Fruit fly (Drosophila melanogaster) whole organism, embryonic: Measurements from ENCODE around the gene Polr2M.

Experiments
- Adf1 ChIP-seq: fragments of 200-800 bp; sonication (Bioruptor generic); IDR thresholded peaks from 2 replicates; pipeline ENCODE4 v1.3.6; 2022; ENCODE audit warnings: missing biosample characterization, missing genetic modification characterization
- B-H2 ChIP-seq: fragments of 200-800 bp; sonication (Bioruptor generic); optimal IDR thresholded peaks from 2 replicates; lab custom pipeline; 2018; ENCODE audit warnings: missing biosample characterization, mild to moderate bottlenecking, missing genetic modification characterization
- CG10543 ChIP-seq: fragments of 200-800 bp; sonication (Bioruptor generic); optimal IDR thresholded peaks from 3 replicates; lab custom pipeline; 2017; ENCODE audit warnings: missing biosample characterization, mild to moderate bottlenecking, missing genetic modification characterization, moderate library complexity
- CG10654 ChIP-seq: fragments of 200-800 bp; sonication (Bioruptor generic); optimal IDR thresholded peaks from 2 replicates; lab custom pipeline; 2016; ENCODE audit warnings: missing biosample characterization, missing genetic modification characterization
- CG10979 ChIP-seq: fragments of 200-800 bp; sonication (Bioruptor generic); optimal IDR thresholded peaks from 2 replicates; lab custom pipeline; 2018; ENCODE audit warnings: missing biosample characterization, mild to moderate bottlenecking, missing genetic modification characterization, moderate library complexity
- CG12391 ChIP-seq: fragments of 200-800 bp; sonication (Bioruptor generic); optimal IDR thresholded peaks from 3 replicates; lab custom pipeline; 2018; ENCODE audit warnings: missing biosample characterization, mild to moderate bottlenecking, missing genetic modification characterization, moderate library complexity
- CG14710 ChIP-seq: fragments of 200-800 bp; sonication (Bioruptor generic); optimal IDR thresholded peaks from 3 replicates; lab custom pipeline; 2019; ENCODE audit warnings: missing biosample characterization, mild to moderate bottlenecking, missing genetic modification characterization, moderate library complexity
- CG15269 ChIP-seq: fragments of 200-800 bp; sonication (Bioruptor generic); optimal IDR thresholded peaks from 2 replicates; lab custom pipeline; 2018; ENCODE audit warnings: missing biosample characterization, mild to moderate bottlenecking, missing genetic modification characterization, moderate library complexity
- CG15601 ChIP-seq: fragments of 200-800 bp; sonication (Bioruptor generic); optimal IDR thresholded peaks from 3 replicates; lab custom pipeline; 2019; ENCODE audit warnings: missing biosample characterization, mild to moderate bottlenecking, missing genetic modification characterization, moderate library complexity
- CG17359 ChIP-seq: fragments of 200-800 bp; sonication (Bioruptor generic); optimal IDR thresholded peaks from 3 replicates; lab custom pipeline; 2018; ENCODE audit warnings: missing biosample characterization, mild to moderate bottlenecking, missing genetic modification characterization, moderate library complexity
- CG17829 ChIP-seq: fragments of 200-800 bp; optimal IDR thresholded peaks from 2 replicates; lab custom pipeline; 2019; ENCODE audit warnings: missing biosample characterization, mild to moderate bottlenecking, missing genetic modification characterization, moderate library complexity
- CG18262 ChIP-seq: fragments of 200-800 bp; optimal IDR thresholded peaks from 3 replicates; lab custom pipeline; 2019; ENCODE audit warnings: missing biosample characterization, mild to moderate bottlenecking, missing genetic modification characterization, moderate library complexity
- CG18599 ChIP-seq: fragments of 200-800 bp; sonication (Bioruptor generic); optimal IDR thresholded peaks from 3 replicates; lab custom pipeline; 2017; ENCODE audit warnings: missing biosample characterization, missing genetic modification characterization, mild to moderate bottlenecking, moderate library complexity, missing genetic modification reagents
- CG18764 ChIP-seq: fragments of 200-800 bp; sonication (Bioruptor generic); optimal IDR thresholded peaks from 3 replicates; lab custom pipeline; 2016; ENCODE audit warnings: missing biosample characterization, missing genetic modification characterization
- CG2202 ChIP-seq: fragments of 200-800 bp; sonication (Bioruptor generic); optimal IDR thresholded peaks from 2 replicates; lab custom pipeline; 2018; ENCODE audit warnings: missing biosample characterization, mild to moderate bottlenecking, missing genetic modification characterization
- CG2712 ChIP-seq: fragments of 200-800 bp; optimal IDR thresholded peaks from 3 replicates; lab custom pipeline; 2019; ENCODE audit warnings: missing biosample characterization, mild to moderate bottlenecking, missing genetic modification characterization, moderate library complexity
- CG34376 ChIP-seq: fragments of 200-800 bp; sonication (Bioruptor generic); optimal IDR thresholded peaks from 2 replicates; lab custom pipeline; 2018; ENCODE audit warnings: missing biosample characterization, mild to moderate bottlenecking, missing genetic modification characterization
- CG4820 ChIP-seq: fragments of 200-800 bp; sonication (Bioruptor generic); optimal IDR thresholded peaks from 3 replicates; lab custom pipeline; 2016; ENCODE audit warnings: missing biosample characterization, missing genetic modification characterization
- CG6654 ChIP-seq: fragments of 200-800 bp; sonication (Bioruptor generic); optimal IDR thresholded peaks from 2 replicates; lab custom pipeline; 2017; ENCODE audit warnings: missing biosample characterization, mild to moderate bottlenecking, missing genetic modification characterization
- CG8765 ChIP-seq: fragments of 200-800 bp; sonication (Bioruptor generic); IDR thresholded peaks from 2 replicates; pipeline ENCODE4 v1.3.6; 2022; ENCODE audit warnings: missing biosample characterization, missing genetic modification characterization
- CG9437 ChIP-seq: fragments of 200-800 bp; sonication (Bioruptor generic); optimal IDR thresholded peaks from 2 replicates; lab custom pipeline; 2018; ENCODE audit warnings: missing biosample characterization, mild to moderate bottlenecking, missing genetic modification characterization
- CG9727 ChIP-seq: fragments of 200-800 bp; sonication (Bioruptor generic); optimal IDR thresholded peaks from 3 replicates; lab custom pipeline; 2017; ENCODE audit warnings: missing biosample characterization, mild to moderate bottlenecking, missing genetic modification characterization
- Camta ChIP-seq: fragments of 200-800 bp; sonication (Bioruptor generic); optimal IDR thresholded peaks from 2 replicates; lab custom pipeline; 2016; ENCODE audit warnings: missing biosample characterization, missing genetic modification characterization
- Fer2 ChIP-seq: fragments of 200-800 bp; sonication (Bioruptor generic); optimal IDR thresholded peaks from 2 replicates; lab custom pipeline; 2018; ENCODE audit warnings: missing biosample characterization, mild to moderate bottlenecking, missing genetic modification characterization, moderate library complexity
- HHEX ChIP-seq: fragments of 200-800 bp; sonication (Bioruptor generic); optimal IDR thresholded peaks from 3 replicates; lab custom pipeline; 2017; ENCODE audit warnings: missing biosample characterization, mild to moderate bottlenecking, missing genetic modification characterization, missing genetic modification reagents
- Hmx ChIP-seq: fragments of 200-800 bp; sonication (Bioruptor generic); optimal IDR thresholded peaks from 2 replicates; lab custom pipeline; 2016; ENCODE audit warnings: missing biosample characterization, missing genetic modification characterization
- Lhr ChIP-seq: fragments of 200-800 bp; sonication (Bioruptor generic); optimal IDR thresholded peaks from 3 replicates; lab custom pipeline; 2017; ENCODE audit warnings: mild to moderate bottlenecking, missing biosample characterization, missing genetic modification reagents, missing genetic modification characterization
- Meics ChIP-seq: fragments of 200-800 bp; sonication (Bioruptor generic); optimal IDR thresholded peaks from 2 replicates; lab custom pipeline; 2017; ENCODE audit warnings: missing biosample characterization, mild to moderate bottlenecking, missing genetic modification characterization
- NC2β ChIP-seq: fragments of 200-800 bp; sonication (Bioruptor generic); optimal IDR thresholded peaks from 2 replicates; lab custom pipeline; 2016; ENCODE audit warnings: missing biosample characterization, missing genetic modification characterization
- Nf-YB ChIP-seq: fragments of 200-800 bp; sonication (Bioruptor generic); optimal IDR thresholded peaks from 3 replicates; lab custom pipeline; 2019; ENCODE audit warnings: missing biosample characterization, mild to moderate bottlenecking, missing genetic modification characterization, moderate library complexity
- Nf-YC ChIP-seq: fragments of 200-800 bp; optimal IDR thresholded peaks from 3 replicates; lab custom pipeline; 2019; ENCODE audit warnings: missing biosample characterization, mild to moderate bottlenecking, missing genetic modification characterization, moderate library complexity
- Oli ChIP-seq: fragments of 200-800 bp; sonication (Bioruptor generic); optimal IDR thresholded peaks from 2 replicates; lab custom pipeline; 2018; ENCODE audit warnings: missing biosample characterization, mild to moderate bottlenecking, missing genetic modification characterization, moderate library complexity
- Ravus ChIP-seq: fragments of 200-800 bp; sonication (Bioruptor generic); IDR thresholded peaks from 2 replicates; pipeline ENCODE4 v1.3.6; 2022; ENCODE audit warnings: missing biosample characterization, missing genetic modification characterization
- Sox102F ChIP-seq: fragments of 200-800 bp; sonication (Bioruptor generic); optimal IDR thresholded peaks from 2 replicates; lab custom pipeline; 2018; ENCODE audit warnings: missing biosample characterization, mild to moderate bottlenecking, missing genetic modification characterization, moderate library complexity
- Sry-β ChIP-seq: fragments of 200-800 bp; sonication (Bioruptor generic); optimal IDR thresholded peaks from 2 replicates; lab custom pipeline; 2018; ENCODE audit warnings: missing biosample characterization, mild to moderate bottlenecking, missing genetic modification characterization, moderate library complexity
- Ssrp ChIP-seq: fragments of 200-800 bp; sonication (Bioruptor generic); optimal IDR thresholded peaks from 2 replicates; lab custom pipeline; 2018; ENCODE audit warnings: missing biosample characterization, mild to moderate bottlenecking, missing genetic modification characterization, moderate library complexity
- Tbp ChIP-seq: fragments of >200 bp; optimal IDR thresholded peaks from 2 replicates; lab custom pipeline; 2018; ENCODE audit warnings: missing biosample characterization, missing genetic modification characterization
- dmrt99B ChIP-seq: fragments of 200-800 bp; sonication (Bioruptor generic); optimal IDR thresholded peaks from 2 replicates; lab custom pipeline; 2018; ENCODE audit warnings: missing biosample characterization, mild to moderate bottlenecking, missing genetic modification characterization, moderate library complexity
- eyg ChIP-seq: fragments of 200-800 bp; sonication (Bioruptor generic); optimal IDR thresholded peaks from 3 replicates; lab custom pipeline; 2016; ENCODE audit warnings: missing biosample characterization, missing genetic modification characterization
- fd96Cb ChIP-seq: fragments of 200-800 bp; sonication (Bioruptor generic); optimal IDR thresholded peaks from 2 replicates; lab custom pipeline; 2018; ENCODE audit warnings: missing biosample characterization, mild to moderate bottlenecking, missing genetic modification characterization, moderate library complexity
- gcm ChIP-seq: fragments of 200-800 bp; sonication (Bioruptor generic); optimal IDR thresholded peaks from 2 replicates; lab custom pipeline; 2019; ENCODE audit warnings: missing biosample characterization, mild to moderate bottlenecking, missing genetic modification characterization, moderate library complexity
- gsb-n ChIP-seq: fragments of 200-800 bp; sonication (Bioruptor generic); optimal IDR thresholded peaks from 3 replicates; lab custom pipeline; 2018; ENCODE audit warnings: missing biosample characterization, mild to moderate bottlenecking, missing genetic modification characterization
- pan ChIP-seq, 4 experiments: fragments of >200 bp in 3 of 4; fragments of 200-800 bp in 1 of 4; sonication (Bioruptor generic) in 1 of 4; optimal IDR thresholded peaks in 3 of 4; IDR thresholded peaks in 1 of 4; 2 replicates each; pipeline versions ENCODE4 v1.3.6 to Lab custom; 2017 to 2022; ENCODE audit warnings: missing biosample characterization in 2 of 4, missing genetic modification characterization in 2 of 4, mixed read lengths in 1 of 4
- pb ChIP-seq: fragments of 200-800 bp; sonication (Bioruptor generic); optimal IDR thresholded peaks from 3 replicates; lab custom pipeline; 2016; ENCODE audit warnings: missing biosample characterization, missing genetic modification characterization
- salm ChIP-seq: fragments of 200-800 bp; sonication (Bioruptor generic); optimal IDR thresholded peaks from 2 replicates; lab custom pipeline; 2018; ENCODE audit warnings: missing biosample characterization, mild to moderate bottlenecking, missing genetic modification characterization
- sens-2 ChIP-seq: fragments of 200-800 bp; sonication (Bioruptor generic); IDR thresholded peaks from 2 replicates; pipeline ENCODE4 v1.3.6; 2022; ENCODE audit warnings: missing biosample characterization, missing genetic modification characterization
- so ChIP-seq: fragments of 200-800 bp; sonication (Bioruptor generic); IDR thresholded peaks from 3 replicates; pipeline ENCODE4 v1.3.6; 2022; ENCODE audit warnings: missing biosample characterization, missing genetic modification characterization
- tio ChIP-seq: fragments of 200-800 bp; sonication (Bioruptor generic); optimal IDR thresholded peaks from 2 replicates; lab custom pipeline; 2017; ENCODE audit warnings: missing biosample characterization, missing genetic modification characterization, inconsistent platforms
- vvl ChIP-seq: fragments of 200-800 bp; sonication (Bioruptor generic); IDR thresholded peaks from 2 replicates; pipeline ENCODE4 v1.3.6; 2022; ENCODE audit warnings: missing biosample characterization, missing genetic modification characterization
- wdn ChIP-seq: fragments of 200-800 bp; sonication (Bioruptor generic); IDR thresholded peaks from 2 replicates; pipeline ENCODE4 v1.3.6; 2022; ENCODE audit warnings: missing biosample characterization, missing genetic modification characterization

Gene Polr2M

DNA sequence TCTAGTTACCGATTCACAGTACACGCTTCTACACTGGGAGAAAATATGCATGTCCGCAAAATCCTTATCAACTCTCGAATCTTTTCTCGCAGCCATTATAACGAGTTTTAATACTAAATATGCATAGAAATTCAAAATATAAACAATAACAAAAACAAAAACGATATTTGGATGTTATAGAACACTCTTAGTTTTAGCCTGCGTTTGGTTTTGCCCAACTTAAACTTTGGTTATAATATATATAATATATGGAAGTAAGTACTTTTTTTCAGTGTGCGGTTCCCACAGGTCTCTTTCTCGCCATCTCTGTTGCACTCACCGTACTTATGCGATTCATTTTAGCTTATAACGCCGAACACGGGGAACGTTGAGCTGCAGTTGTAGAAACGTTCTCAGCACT lies 17.5 kb upstream of the Polr2M start, which contains the start of gene cry (continued):
- no peak for TF ChIP-seq pb
- TF ChIP-seq CG18764 (GFP tag; lab: Kevin White, UChicago) = peak; percentile 28
- no peak for TF ChIP-seq B-H2 (GFP tag; lab: Kevin White, UChicago)
- no peak for TF ChIP-seq CG34376 (GFP tag; lab: Kevin White, UChicago)
- TF ChIP-seq CG9437 (GFP tag; lab: Kevin White, UChicago) = peak; percentile 64
- peak; percentile 84 for TF ChIP-seq CG10979
- TF ChIP-seq CG8765 (GFP tag; lab: Robert Waterston, UW) = no peak
- peak; percentile 36 for TF ChIP-seq Meics (GFP tag; lab: Kevin White, UChicago)
- TF ChIP-seq gsb-n = peak; percentile 40
- peak; percentile 46 for TF ChIP-seq gcm (GFP tag; lab: Kevin White, UChicago)
- peak; percentile 75 for TF ChIP-seq Oli
- TF ChIP-seq CG9727 = peak; percentile 44
- TF ChIP-seq CG6654 (GFP tag; lab: Kevin White, UChicago) = peak; percentile 31
- TF ChIP-seq CG15601 = peak; percentile 55
- TF ChIP-seq CG12391 (tag; lab: Kevin White, UChicago) = peak; percentile 67
- TF ChIP-seq sens-2 = no peak
- TF ChIP-seq NC2β = no peak
- no peak for TF ChIP-seq Hmx (GFP tag; lab: Kevin White, UChicago)
- TF ChIP-seq CG17829 (tag; lab: Kevin White, UChicago) = peak; percentile 55
- no peak for TF ChIP-seq Nf-YC (tag; lab: Kevin White, UChicago)
- TF ChIP-seq Fer2 (tag; lab: Kevin White, UChicago) = no peak
- peak; percentile 80 for TF ChIP-seq dmrt99B (tag; lab: Kevin White, UChicago)
- peak; percentile 17; the same call in 1 of the 3 replicates for TF ChIP-seq so (GFP tag; lab: Robert Waterston, UW)
- peak; percentile 76 for TF ChIP-seq CG18262 (tag; lab: Kevin White, UChicago)
- peak; percentile 63 for TF ChIP-seq tio (GFP tag; lab: Kevin White, UChicago)
- no peak for TF ChIP-seq Tbp (GFP tag; lab: Kevin White, UChicago)
- TF ChIP-seq CG10543 (GFP tag; lab: Kevin White, UChicago) = no peak
- TF ChIP-seq Sry-β = no peak
- TF ChIP-seq fd96Cb = peak; percentile 82
- TF ChIP-seq Lhr (GFP tag; lab: Kevin White, UChicago) = peak; percentile 50
- TF ChIP-seq CG18599 (GFP tag; lab: Kevin White, UChicago) = peak; percentile 32
- TF ChIP-seq CG17359 (tag; lab: Kevin White, UChicago) = peak; percentile 63
- TF ChIP-seq CG4820 (GFP tag; lab: Kevin White, UChicago) = peak; percentile 41
- TF ChIP-seq vvl = no peak
- TF ChIP-seq wdn = no peak
- no peak for TF ChIP-seq pan (optimal IDR thresholded peaks at IDR 0.05; lab: Kevin White, UChicago)
- TF ChIP-seq pan (GFP tag; optimal IDR thresholded peaks at IDR 0.05 in 1 of 2, IDR thresholded peaks at IDR 0.05 in 1 of 2) = peak in 1 of 2 experiments; percentile 32
- TF ChIP-seq salm (tag; lab: Kevin White, UChicago) = no peak
- peak; percentile 79 for TF ChIP-seq Ssrp (tag; lab: Kevin White, UChicago)
- peak; percentile 64 for TF ChIP-seq CG14710 (tag; lab: Kevin White, UChicago)
- TF ChIP-seq Nf-YB (GFP tag; lab: Kevin White, UChicago) = peak; percentile 3
- peak; percentile 19 for TF ChIP-seq HHEX (GFP tag; lab: Kevin White, UChicago)
- peak; percentile 51 for TF ChIP-seq CG15269 (tag; lab: Kevin White, UChicago)
- TF ChIP-seq Camta (GFP tag; lab: Kevin White, UChicago) = no peak
- TF ChIP-seq CG2202 (tag; lab: Kevin White, UChicago) = peak; percentile 45
- peak; percentile 81 for TF ChIP-seq CG2712
- TF ChIP-seq Sox102F = peak; percentile 77
- peak; percentile 2 for TF ChIP-seq CG10654
- no peak for TF ChIP-seq Ravus (GFP tag; lab: Robert Waterston, UW)
- no peak for TF ChIP-seq eyg (GFP tag; lab: Kevin White, UChicago)
- no peak for TF ChIP-seq Adf1 (GFP tag; lab: Robert Waterston, UW)
